Worm (Caenorhabditis elegans): ENCODE data around the gene twf-2.

ce11 chrX:16494630-16495029 is 48.6 kb downstream of the twf-2 start, which contains the start of gene K05G3.2:
- no peak for TF ChIP-seq him-1 (tag; optimal IDR thresholded peaks at IDR 0.05)
- TF ChIP-seq let-526 (GFP tag; IDR thresholded peaks at IDR 0.05), result no peak
- TF ChIP-seq ets-4 (GFP tag; optimal IDR thresholded peaks at IDR 0.05), result no peak
- TF ChIP-seq snpc-1.3 (tag; optimal IDR thresholded peaks at IDR 0.05; ENCODE audit: insufficient read depth), result no peak
- no peak for TF ChIP-seq ama-1 (optimal IDR thresholded peaks at IDR 0.05)
- no peak for TF ChIP-seq ama-1 (GFP tag; optimal IDR thresholded peaks at IDR 0.05)
- no peak for TF ChIP-seq ccch-3 (GFP tag; optimal IDR thresholded peaks at IDR 0.05)
- TF ChIP-seq lsl-1 (GFP tag; optimal IDR thresholded peaks at IDR 0.05), result no peak
- no peak for TF ChIP-seq cebp-1 (GFP tag; IDR thresholded peaks at IDR 0.05)
- TF ChIP-seq cebp-1 (tag; optimal IDR thresholded peaks at IDR 0.05), result no peak
- TF ChIP-seq lin-35 (GFP tag; optimal IDR thresholded peaks at IDR 0.05), result no peak
